Worm (Caenorhabditis elegans) whole organism, L1 larva: Measurements from ENCODE around the gene tag-293.

Experiments used
- ceh-63 ChIP-seq: fragments of 200-800 bp; sonication (Bioruptor generic); optimal IDR thresholded peaks from 2 replicates; lab custom pipeline; 2018; ENCODE audit warnings: mild to moderate bottlenecking, missing genetic modification characterization, missing compliant biosample characterization
- fkh-10 ChIP-seq: sonication (generic microtip); optimal IDR thresholded peaks from 2 replicates; lab custom pipeline; 2017; ENCODE audit warnings: missing biosample characterization, missing genetic modification reagents, missing genetic modification characterization
- lin-13 ChIP-seq: fragments of 150-350 bp; optimal IDR thresholded peaks from 2 replicates; lab custom pipeline; 2014; ENCODE audit warnings: missing biosample characterization, missing genetic modification reagents, missing genetic modification characterization
- lsy-2 ChIP-seq, 2 experiments: fragments of 150-350 bp; optimal IDR thresholded peaks; 2 replicates each; lab custom pipeline; 2014; ENCODE audit warnings: missing biosample characterization in 2 of 2, missing genetic modification characterization in 2 of 2
- mef-2 ChIP-seq: fragments of 150-350 bp; optimal IDR thresholded peaks from 2 replicates; lab custom pipeline; 2014; ENCODE audit warnings: missing biosample characterization, missing genetic modification characterization
- nhr-77 ChIP-seq: fragments of 150-350 bp; optimal IDR thresholded peaks from 2 replicates; lab custom pipeline; 2014; ENCODE audit warnings: missing biosample characterization, missing genetic modification characterization
- nhr-84 ChIP-seq: sonication (generic microtip); optimal IDR thresholded peaks from 2 replicates; lab custom pipeline; 2017; ENCODE audit warnings: missing biosample characterization, missing genetic modification characterization
- nhr-85 ChIP-seq: sonication (generic microtip); peaks from one replicate; lab custom pipeline; 2016; ENCODE audit warnings: missing genetic modification characterization, inconsistent platforms, missing compliant biosample characterization
- tlp-1 ChIP-seq: fragments of 150-350 bp; optimal IDR thresholded peaks from 2 replicates; lab custom pipeline; 2014; ENCODE audit warnings: missing biosample characterization, missing genetic modification characterization
- unc-62 ChIP-seq: fragments of 150-350 bp; optimal IDR thresholded peaks from 2 replicates; lab custom pipeline; 2014; ENCODE audit warnings: missing biosample characterization, missing genetic modification reagents, missing genetic modification characterization
- ztf-11 ChIP-seq, 2 experiments: sonication (generic microtip); optimal IDR thresholded peaks; 2 replicates each; lab custom pipeline; 2016 to 2017; ENCODE audit warnings: missing genetic modification characterization in 2 of 2, missing biosample characterization in 1 of 2, missing compliant biosample characterization in 1 of 2
- ztf-4 ChIP-seq: fragments of 150-350 bp; optimal IDR thresholded peaks from 2 replicates; lab custom pipeline; 2014; ENCODE audit warnings: missing biosample characterization, missing genetic modification characterization

- no peak for TF ChIP-seq ztf-4 (tag; lab: Kevin White, UChicago)
- TF ChIP-seq lin-13 (GFP tag; lab: Kevin White, UChicago): no peak
- no peak for TF ChIP-seq ceh-63 (GFP tag; lab: Kevin White, UChicago)
- no peak for TF ChIP-seq ztf-11 (tag; optimal IDR thresholded peaks at IDR 0.05; lab: Kevin White, UChicago)
- TF ChIP-seq nhr-84 (tag; lab: Kevin White, UChicago): no peak
- peak; percentile 63 for TF ChIP-seq nhr-85 (tag; lab: Kevin White, UChicago)
- TF ChIP-seq nhr-77 (tag; lab: Kevin White, UChicago): no peak
- TF ChIP-seq tlp-1: no peak
- no peak for TF ChIP-seq fkh-10 (GFP tag; lab: Kevin White, UChicago)
- TF ChIP-seq lsy-2 (tag; optimal IDR thresholded peaks at IDR 0.05; lab: Kevin White, UChicago): no peak
- no peak for TF ChIP-seq unc-62 (GFP tag; lab: Kevin White, UChicago)
- TF ChIP-seq mef-2: no peak
Observed at ce11 chrV:7381008-7381407, 25.6 kb upstream of the tag-293 start, which contains the start of gene C03G6.17.
